Worm (Caenorhabditis elegans) whole organism, L2 larva: Measurements from ENCODE around the gene C01G5.3.

Experiments
- ama-1 ChIP-seq: fragments of 150-350 bp; optimal IDR thresholded peaks from 2 replicates; lab custom pipeline; 2018; ENCODE audit warnings: inconsistent platforms
- nhr-12 ChIP-seq: fragments of 150-350 bp; optimal IDR thresholded peaks from 2 replicates; lab custom pipeline; 2014; ENCODE audit warnings: missing biosample characterization, missing genetic modification characterization
- peb-1 ChIP-seq: fragments of 150-350 bp; optimal IDR thresholded peaks from 2 replicates; lab custom pipeline; 2014; ENCODE audit warnings: missing biosample characterization, missing genetic modification characterization
- unc-62 ChIP-seq: fragments of 150-350 bp; optimal IDR thresholded peaks from 2 replicates; lab custom pipeline; 2014; ENCODE audit warnings: missing biosample characterization, missing genetic modification reagents, missing genetic modification characterization

DNA sequence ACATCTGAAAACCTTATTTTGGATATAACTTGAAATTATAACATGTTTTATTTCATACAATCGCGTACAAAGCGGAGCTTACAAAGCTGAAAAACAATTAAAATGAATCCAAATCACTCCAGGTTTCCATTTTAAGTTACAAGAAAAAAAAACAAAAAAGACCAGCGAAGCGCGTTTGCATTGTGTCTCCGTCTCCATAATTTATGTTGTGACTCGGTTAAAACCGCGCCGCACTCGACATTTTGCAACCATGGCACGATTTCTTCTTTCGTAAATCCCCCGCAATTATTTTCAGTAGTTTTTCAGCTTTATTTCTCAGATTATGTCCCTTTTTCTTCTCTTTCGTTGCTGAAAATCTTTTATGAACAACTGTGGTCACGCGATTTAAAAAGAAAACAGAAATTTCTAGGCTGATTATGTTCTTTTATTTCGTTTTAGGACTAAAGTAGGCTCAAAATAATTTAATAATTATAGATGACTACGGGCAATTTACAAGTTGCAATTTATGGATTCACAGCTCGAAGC, 49.5 kb downstream of the C01G5.3 start, which contains the start of the genes F38A5.2 and dnj-11:
- TF ChIP-seq unc-62 (GFP tag; lab: Kevin White, UChicago) (no peak), ama-1 (peak; percentile 42), nhr-12 (no peak), peb-1 (no peak)
